Worm (Caenorhabditis elegans): ENCODE results near the gene C16A11.4.

The C16A11.4 gene

ce11 chrII:4182364-4182763, 44.5 kb upstream of the C16A11.4 start, which contains the start of gene R03H10.11 (continued):
- no peak for TF ChIP-seq ama-1 (optimal IDR thresholded peaks at IDR 0.05)
- no peak for TF ChIP-seq ama-1 (GFP tag; optimal IDR thresholded peaks at IDR 0.05)
- no peak for TF ChIP-seq attf-3 (GFP tag; conservative IDR thresholded peaks at IDR 0.05)
- TF ChIP-seq nfyb-1 (GFP tag; IDR thresholded peaks at IDR 0.05): no peak
- TF ChIP-seq sptf-2 (GFP tag; optimal IDR thresholded peaks at IDR 0.05): no peak
- no peak for TF ChIP-seq Y79H2A.3 (GFP tag; conservative IDR thresholded peaks at IDR 0.05)
- TF ChIP-seq athp-1 (tag; optimal IDR thresholded peaks at IDR 0.05): no peak

- TF ChIP-seq F52B5.7 (tag; optimal IDR thresholded peaks at IDR 0.05): no peak
- no peak for TF ChIP-seq snpc-3.4 (tag; optimal IDR thresholded peaks at IDR 0.05)
- no peak for TF ChIP-seq F39B2.1 (GFP tag; IDR thresholded peaks at IDR 0.05)
- no peak for TF ChIP-seq D2030.7 (GFP tag; IDR thresholded peaks at IDR 0.05)
- no peak for TF ChIP-seq cebp-2 (GFP tag; IDR thresholded peaks at IDR 0.05)
- TF ChIP-seq fkh-3 (tag; optimal IDR thresholded peaks at IDR 0.05): no peak
- TF ChIP-seq Y95B8A.8 (GFP tag; IDR thresholded peaks at IDR 0.05): no peak
- no peak for TF ChIP-seq hmg-1.2 (GFP tag; IDR thresholded peaks at IDR 0.05)
- no peak for TF ChIP-seq F57A8.1 (GFP tag; optimal IDR thresholded peaks at IDR 0.05)
- no peak for TF ChIP-seq hsf-1 (GFP tag; IDR thresholded peaks at IDR 0.05)
- no peak for TF ChIP-seq atf-7 (tag; optimal IDR thresholded peaks at IDR 0.05)
- TF ChIP-seq attf-6 (GFP tag; IDR thresholded peaks at IDR 0.05): no peak
- TF ChIP-seq mel-28 (tag; optimal IDR thresholded peaks at IDR 0.05; ENCODE audit: borderline replicate concordance): no peak
- no peak for TF ChIP-seq ceh-100 (GFP tag; IDR thresholded peaks at IDR 0.05)
Observed at ce11 chrII:4183979-4184378, 42.9 kb upstream of the C16A11.4 start.

- TF ChIP-seq die-1 (tag; optimal IDR thresholded peaks at IDR 0.05): no peak
Observed at ce11 chrII:4186364-4186763, 40.5 kb upstream of the C16A11.4 start, which contains the start of gene cpna-1. Gene cpna-1, plus strand, starts transcription at chrII:4186664.

ce11 chrII:4194127-4194526, 32.7 kb upstream of the C16A11.4 start, which contains the start of gene mth-2:
Gene mth-2, minus strand, starts transcription at chrII:4194314.
- peak; percentile 34; the same call in 1 of the 2 replicates for TF ChIP-seq nfyb-1 (GFP tag; IDR thresholded peaks at IDR 0.05)
- peak; percentile 63 for TF ChIP-seq dox-1 (GFP tag; IDR thresholded peaks at IDR 0.05)
- TF ChIP-seq ztf-22 (GFP tag; optimal IDR thresholded peaks at IDR 0.05): no peak
- TF ChIP-seq Y79H2A.3 (GFP tag; conservative IDR thresholded peaks at IDR 0.05): no peak
- TF ChIP-seq nhr-80 (tag; optimal IDR thresholded peaks at IDR 0.05): peak; percentile 94
- 0 out of 2 replicates have a peak, but pooled peaks have one; percentile 34 for TF ChIP-seq B0336.3 (GFP tag; IDR thresholded peaks at IDR 0.05)

ce11 chrII:4203729-4204184, 23.1 kb upstream of the C16A11.4 start, which contains the start of gene mth-1:
Gene mth-1, minus strand, starts transcription at chrII:4203779.
- TF ChIP-seq snpc-4 (GFP tag; optimal IDR thresholded peaks at IDR 0.05) (no peak), snpc-4 (tag; optimal IDR thresholded peaks at IDR 0.05) (no peak), nhr-80 (tag; optimal IDR thresholded peaks at IDR 0.05) (peak; percentile 46)

ce11 chrII:4209071-4209747, 17.6 kb upstream of the C16A11.4 start, which contains the start of gene F31D5.6:
Gene F31D5.6, plus strand, starts transcription at chrII:4209697.
- TF ChIP-seq egl-44 (GFP tag; IDR thresholded peaks at IDR 0.05) (no peak), tbx-9 (tag; optimal IDR thresholded peaks at IDR 0.05; ENCODE audit: borderline replicate concordance) (no peak), aptf-3 (GFP tag; IDR thresholded peaks at IDR 0.05) (no peak), K12H6.12 (tag; optimal IDR thresholded peaks at IDR 0.05) (no peak), rec-8 (tag; optimal IDR thresholded peaks at IDR 0.05) (no peak), D2030.7 (GFP tag; IDR thresholded peaks at IDR 0.05) (no peak), let-607 (tag; optimal IDR thresholded peaks at IDR 0.05) (no peak), hlh-26 (GFP tag; conservative IDR thresholded peaks at IDR 0.05) (no peak), madf-8 (GFP tag; conservative IDR thresholded peaks at IDR 0.05) (peak; percentile 40; the same call in 1 of the 2 replicates), mel-28 (tag; optimal IDR thresholded peaks at IDR 0.05; ENCODE audit: borderline replicate concordance) (no peak), ZK185.1 (tag; optimal IDR thresholded peaks at IDR 0.05; ENCODE audit: poor library complexity, severe bottlenecking) (no peak), Y79H2A.3 (GFP tag; conservative IDR thresholded peaks at IDR 0.05) (no peak), nhr-90 (tag; optimal IDR thresholded peaks at IDR 0.05) (no peak), rcor-1 (GFP tag; IDR thresholded peaks at IDR 0.05) (no peak)

Measured in whole organism, young adult.